Fruit fly (Drosophila melanogaster): Measurements from ENCODE around the gene Atg3.
A peak's percentile ranks its signal among the peaks of the same experiment; 100 is the strongest.

Gene Atg3

dm6 chr3L:18791232-18792008 lies 42.9 kb downstream of the Atg3 start (continued):
- TF ChIP-seq nmo (GFP tag; optimal IDR thresholded peaks at IDR 0.05) (peak; percentile 37), Camta (GFP tag; optimal IDR thresholded peaks at IDR 0.05) (no peak), eyg (GFP tag; optimal IDR thresholded peaks at IDR 0.05) (peak; percentile 4), ham (GFP tag; IDR thresholded peaks at IDR 0.05) (no peak), hb (GFP tag; IDR thresholded peaks at IDR 0.05; ENCODE audit: partially characterized antibody) (no peak), grau (tag; optimal IDR thresholded peaks at IDR 0.05) (peak; percentile 40), Deaf1 (tag; optimal IDR thresholded peaks at IDR 0.05) (peak; percentile 38), NC2α (GFP tag; optimal IDR thresholded peaks at IDR 0.05) (no peak), kni (GFP tag; optimal IDR thresholded peaks at IDR 0.05) (no peak), ato (GFP tag; IDR thresholded peaks at IDR 0.05; ENCODE audit: partially characterized antibody) (no peak), otp (GFP tag; IDR thresholded peaks at IDR 0.05) (no peak), CG17912 (GFP tag; optimal IDR thresholded peaks at IDR 0.05) (peak; percentile 41), Dip3 (GFP tag; optimal IDR thresholded peaks at IDR 0.05) (peak; percentile 19), CG18599 (GFP tag; optimal IDR thresholded peaks at IDR 0.05) (no peak), CG10431 (GFP tag; optimal IDR thresholded peaks at IDR 0.05) (no peak), cwo (GFP tag; optimal IDR thresholded peaks at IDR 0.05) (peak; percentile 64), Dbx (GFP tag; IDR thresholded peaks at IDR 0.05) (peak; percentile 54; the same call in 1 of the 3 replicates), CG8089 (GFP tag; optimal IDR thresholded peaks at IDR 0.05) (no peak), fu2 (GFP tag; optimal IDR thresholded peaks at IDR 0.05) (peak; percentile 18), CG14965 (GFP tag; optimal IDR thresholded peaks at IDR 0.05; ENCODE audit: borderline replicate concordance) (no peak), Dip2 (GFP tag; IDR thresholded peaks at IDR 0.05) (no peak), ken (GFP tag; IDR thresholded peaks at IDR 0.05) (no peak), CG10274 (GFP tag; optimal IDR thresholded peaks at IDR 0.05) (peak; percentile 98), CG11247 (GFP tag; IDR thresholded peaks at IDR 0.05) (no peak; the same call in 1 of the 2 replicates), Vsx1 (GFP tag; optimal IDR thresholded peaks at IDR 0.05) (no peak), Awh (GFP tag; IDR thresholded peaks at IDR 0.05) (no peak), B-H2 (GFP tag; optimal IDR thresholded peaks at IDR 0.05) (no peak), jigr1 (GFP tag; IDR thresholded peaks at IDR 0.05) (no peak), Sry-β (GFP tag; optimal IDR thresholded peaks at IDR 0.05) (no peak), CG4707 (GFP tag; optimal IDR thresholded peaks at IDR 0.05) (no peak), CG18011 (GFP tag; optimal IDR thresholded peaks at IDR 0.05) (no peak), Blimp-1 (GFP tag; optimal IDR thresholded peaks at IDR 0.05) (no peak), wek (GFP tag; optimal IDR thresholded peaks at IDR 0.05) (no peak), CG7372 (GFP tag; IDR thresholded peaks at IDR 0.05) (no peak), CG10462 (GFP tag; optimal IDR thresholded peaks at IDR 0.05) (no peak), CG10209 (GFP tag; optimal IDR thresholded peaks at IDR 0.05) (peak; percentile 45), seq (GFP tag; IDR thresholded peaks at IDR 0.05) (no peak), emc (GFP tag; optimal IDR thresholded peaks at IDR 0.05) (no peak), cato (GFP tag; optimal IDR thresholded peaks at IDR 0.05; ENCODE audit: borderline replicate concordance) (no peak), CG6254 (GFP tag; optimal IDR thresholded peaks at IDR 0.05) (no peak), Ets97D (GFP tag; optimal IDR thresholded peaks at IDR 0.05) (no peak), ewg (GFP tag; optimal IDR thresholded peaks at IDR 0.05) (no peak), slp2 (GFP tag; optimal IDR thresholded peaks at IDR 0.05) (no peak), Hmr (GFP tag; optimal IDR thresholded peaks at IDR 0.05) (peak; percentile 33), Antp (GFP tag; optimal IDR thresholded peaks at IDR 0.05) (no peak), z (GFP tag; IDR thresholded peaks at IDR 0.05) (no peak), CG12659 (GFP tag; optimal IDR thresholded peaks at IDR 0.05) (peak; percentile 38), mam (GFP tag; optimal IDR thresholded peaks at IDR 0.05) (peak; percentile 37), CG4617 (GFP tag; optimal IDR thresholded peaks at IDR 0.05; ENCODE audit: borderline replicate concordance) (no peak)

Measured in whole organism, embryonic.